Worm (Caenorhabditis elegans) whole organism, dauer: Measurements from ENCODE around the gene Y55F3BL.6.
"Not testable (repeated sequence)": the region's sequence is repeated elsewhere in the genome, so short reads cannot be mapped to it uniquely, and the experiment has no call there.

Experiments
- unc-62 ChIP-seq: sonication (generic microtip); optimal IDR thresholded peaks from 2 replicates; lab custom pipeline; 2017; ENCODE audit warnings: missing biosample characterization, missing genetic modification reagents, missing genetic modification characterization

Gene Y55F3BL.6

DNA sequence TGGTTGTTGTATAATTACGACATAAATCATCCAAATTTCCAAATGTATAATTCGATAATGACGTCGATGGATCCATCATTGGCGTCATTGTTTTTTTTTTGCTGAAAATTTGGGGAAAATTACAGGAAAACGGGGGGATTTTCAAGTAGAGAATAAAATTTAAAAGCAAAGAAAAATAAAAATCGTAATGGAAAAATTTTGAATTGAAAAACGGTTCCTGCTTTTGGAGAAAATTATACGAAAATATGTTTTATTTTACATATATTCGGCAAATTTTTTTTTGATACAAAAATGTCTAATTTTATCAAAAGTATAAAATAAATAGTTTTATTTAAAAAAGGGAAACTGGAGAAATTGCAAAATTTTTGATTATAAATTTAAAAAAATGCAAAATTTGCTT, 18.0 kb upstream of the Y55F3BL.6 start, which contains the start of gene zipt-15:
Gene zipt-15, minus strand, starts transcription at position 101 of the 400 bp plus-strand sequence.
- TF ChIP-seq unc-62 = no peak

- no peak for TF ChIP-seq unc-62
Measured at ce11 chrIV:817879-818278, 11.0 kb upstream of the Y55F3BL.6 start.

DNA sequence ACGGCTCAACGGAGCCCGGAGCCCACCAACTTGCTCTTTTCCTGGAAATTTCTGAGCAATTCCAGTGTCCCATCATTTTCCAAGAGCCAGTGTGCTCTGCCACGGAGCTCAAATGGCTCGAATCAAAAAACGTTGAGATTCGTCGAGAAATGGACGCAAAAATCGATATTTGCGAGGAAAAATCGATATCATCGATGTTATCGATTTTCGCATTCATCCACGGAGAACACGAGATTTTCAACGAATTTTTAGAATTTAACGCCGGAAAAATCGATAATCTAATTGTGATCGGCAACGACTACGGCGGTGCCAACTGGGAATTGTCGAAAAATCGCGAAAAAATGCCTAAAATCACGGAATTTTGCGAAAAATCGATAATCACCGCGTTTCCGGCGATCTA, 1.2 kb downstream of the Y55F3BL.6 start:
- no peak for TF ChIP-seq unc-62

DNA sequence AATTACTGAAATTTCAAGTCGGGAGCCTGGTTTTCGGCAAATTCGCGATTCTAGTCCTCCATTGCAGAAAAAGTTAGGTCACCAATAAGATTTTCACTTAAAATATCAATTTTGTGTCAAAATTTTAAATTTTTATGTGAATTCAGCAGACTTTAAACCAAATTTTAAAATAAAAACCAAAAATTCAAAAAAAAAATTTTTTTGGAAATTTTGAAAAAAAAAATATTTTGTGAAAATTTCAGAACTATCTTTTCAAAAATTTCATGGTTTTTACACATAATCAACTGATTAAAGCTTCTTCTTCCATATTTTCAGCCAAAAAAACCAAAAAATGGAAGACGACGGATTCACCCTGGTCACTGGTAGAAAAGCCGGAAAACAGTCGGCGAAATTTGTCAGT, 2.1 kb downstream of the Y55F3BL.6 start, which contains the start of gene Y55F3BL.4:
Gene Y55F3BL.4, plus strand, starts transcription at position 301 of the 400 bp plus-strand sequence.
- TF ChIP-seq unc-62 = no peak

DNA sequence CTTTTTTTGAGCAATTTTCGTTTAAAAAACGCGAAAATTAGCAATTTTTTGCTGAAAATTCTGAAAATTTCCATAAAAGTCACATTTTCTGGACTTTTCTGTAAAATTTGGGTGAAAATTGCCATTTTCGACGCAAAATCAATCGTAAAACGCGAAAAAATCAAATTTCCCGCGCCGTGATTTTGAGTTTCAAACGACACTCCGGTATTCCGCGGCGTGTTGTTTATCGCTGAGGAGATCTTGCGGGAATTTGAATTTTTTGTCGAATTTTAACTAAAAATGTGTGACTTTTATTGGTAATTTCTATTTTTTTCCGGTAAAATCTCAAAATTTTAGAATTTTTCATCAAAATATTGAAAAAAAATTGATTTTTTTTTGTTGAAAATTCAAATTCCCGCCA, 5.7 kb downstream of the Y55F3BL.6 start:
- no peak for TF ChIP-seq unc-62

DNA sequence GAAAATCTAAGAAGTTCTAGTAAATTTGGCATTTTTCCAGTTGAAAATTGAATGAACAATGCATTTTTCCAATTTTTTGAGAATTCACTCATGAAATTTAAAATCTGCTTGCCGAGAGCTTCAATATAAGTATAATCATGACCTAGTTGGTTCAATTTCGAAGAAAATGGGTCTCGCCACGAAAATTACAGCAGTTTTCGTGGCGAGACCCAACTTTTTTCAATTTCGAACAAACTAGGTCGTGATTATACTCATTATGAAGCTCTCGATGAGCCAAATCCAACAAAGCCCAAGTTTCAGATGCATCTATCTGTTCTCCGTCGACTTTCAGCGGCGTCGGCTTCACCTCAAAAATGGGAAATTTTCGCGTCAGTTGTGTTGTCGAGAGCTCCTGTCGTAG, 6.4 kb downstream of the Y55F3BL.6 start, which contains the start of gene mrpl-46:
Gene mrpl-46, plus strand, starts transcription at position 301 of the 400 bp plus-strand sequence.
- TF ChIP-seq unc-62 = no peak

DNA sequence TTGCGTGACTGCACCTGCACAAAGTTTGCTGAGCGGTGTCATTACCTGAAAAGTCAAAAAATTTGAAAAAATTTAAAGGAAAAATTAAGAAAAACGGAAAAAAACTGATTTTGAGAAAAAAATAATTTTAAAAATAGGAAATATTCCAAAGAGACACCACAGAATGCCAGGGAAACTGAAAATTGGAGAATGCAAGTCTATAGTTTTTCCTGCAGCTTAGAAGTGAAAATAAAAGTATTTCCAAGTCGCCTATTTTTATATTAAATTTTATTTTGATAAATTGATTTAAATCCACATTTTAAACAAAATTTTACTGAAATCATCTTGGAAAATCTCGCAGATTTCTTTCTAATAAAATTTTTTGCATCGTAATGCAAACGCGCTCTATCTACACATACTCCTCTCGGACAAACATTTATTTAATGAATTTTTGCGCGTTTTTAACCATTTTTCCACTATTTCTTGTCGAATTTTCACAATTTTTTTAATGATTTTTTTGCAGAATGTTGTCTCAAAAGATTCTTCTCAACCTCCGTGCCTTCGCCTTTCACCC, 10.3 kb downstream of the Y55F3BL.6 start, which contains the start of the genes F56B3.11 and ech-5:
Gene F56B3.11, minus strand, starts transcription at position 51 of the 553 bp plus-strand sequence.
Gene ech-5, plus strand, starts transcription at position 503 of the 553 bp plus-strand sequence.
- TF ChIP-seq unc-62 = no peak

ce11 chrIV:795383-795872, 11.4 kb downstream of the Y55F3BL.6 start, which contains the start of gene skr-18:
Gene skr-18 (minus strand): TSS chrIV:795433.
- TF ChIP-seq unc-62 = no peak

- TF ChIP-seq unc-62 = no peak
Measured at ce11 chrIV:794275-794674, 12.6 kb downstream of the Y55F3BL.6 start, which contains the start of gene F56B3.4. Gene F56B3.4 (minus strand): TSS chrIV:794275.

DNA sequence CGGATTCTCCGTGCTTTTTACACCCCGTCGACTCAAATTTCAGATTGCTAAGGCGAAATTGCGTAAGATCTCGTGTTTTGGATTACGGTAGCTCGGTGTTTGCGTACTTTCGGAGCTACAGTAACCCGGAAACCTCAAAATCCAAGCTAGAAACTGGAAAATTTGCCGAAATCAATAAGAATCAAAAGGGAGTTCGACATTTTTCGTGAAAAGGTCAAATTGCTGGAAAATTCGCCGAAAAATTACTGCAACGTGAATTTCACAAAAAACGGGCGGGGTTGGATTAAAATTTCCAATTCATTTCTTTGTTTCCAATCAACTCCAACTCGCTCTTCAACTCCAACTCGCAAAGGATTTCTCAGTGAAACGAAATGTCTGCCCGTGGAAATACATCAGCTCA, 19.1 kb downstream of the Y55F3BL.6 start, which contains the start of gene F56B3.6:
Gene F56B3.6, plus strand, starts transcription at position 301 of the 400 bp plus-strand sequence.
- TF ChIP-seq unc-62 = no peak

DNA sequence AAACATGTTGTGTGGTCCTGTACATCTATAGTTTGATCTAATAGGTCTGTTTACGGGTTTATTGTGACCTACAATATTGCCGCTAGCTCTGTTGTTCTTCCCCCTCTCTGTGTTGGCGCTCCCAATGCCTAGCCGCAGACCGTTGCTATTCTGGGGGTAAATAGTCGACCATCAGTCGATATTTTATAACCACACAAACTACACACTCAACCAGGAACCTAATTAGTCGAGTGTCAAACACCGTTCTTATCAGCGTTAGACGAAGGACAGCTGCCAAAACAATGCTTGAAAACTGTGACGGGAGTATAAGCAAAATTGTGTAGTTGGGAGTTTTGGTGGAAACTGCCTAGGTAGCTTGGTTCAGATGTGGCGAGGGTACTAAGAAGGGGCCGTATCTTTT, 24.5 kb downstream of the Y55F3BL.6 start:
- no peak for TF ChIP-seq unc-62

ce11 chrIV:778484-778883, 28.4 kb downstream of the Y55F3BL.6 start, which contains the start of gene ugt-52:
Gene ugt-52 (plus strand): TSS chrIV:778784.
- no peak for TF ChIP-seq unc-62

DNA sequence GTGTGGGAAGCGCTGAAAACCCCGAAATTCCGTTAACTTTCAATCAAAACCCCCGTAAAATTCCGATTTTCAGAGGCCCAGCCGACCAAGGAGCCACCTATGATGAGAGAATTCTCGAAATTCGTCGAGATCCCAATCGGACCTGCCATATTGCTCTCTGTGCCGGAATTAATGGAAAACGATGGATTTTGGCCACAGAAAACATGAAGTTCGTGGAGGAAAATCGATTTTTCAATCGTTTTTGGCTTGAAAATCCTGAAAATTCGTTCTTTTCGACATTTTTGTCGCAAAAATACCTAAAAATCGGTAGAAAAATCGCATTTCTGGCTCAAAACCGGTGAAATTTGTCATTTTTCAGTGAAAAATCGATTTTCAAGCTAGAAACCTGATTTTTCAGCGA, 33.3 kb downstream of the Y55F3BL.6 start:
- no peak for TF ChIP-seq unc-62

ce11 chrIV:772931-773330, 33.9 kb downstream of the Y55F3BL.6 start, which contains the start of gene mrpl-2:
Gene mrpl-2 (plus strand): TSS chrIV:773237.
- TF ChIP-seq unc-62 = no peak

- TF ChIP-seq unc-62 = not testable (repeated sequence)
Measured at ce11 chrIV:771061-771460, 35.8 kb downstream of the Y55F3BL.6 start, which contains the start of gene F56B3.9. Gene F56B3.9 (plus strand): TSS chrIV:771361.

ce11 chrIV:768312-768711, 38.6 kb downstream of the Y55F3BL.6 start, which contains the start of gene F56B3.2:
Gene F56B3.2 (minus strand): TSS chrIV:768584.
- TF ChIP-seq unc-62 = no peak

- TF ChIP-seq unc-62 = no peak
Measured at ce11 chrIV:763377-764063, 43.4 kb downstream of the Y55F3BL.6 start, which contains the start of gene col-103. Gene col-103 (minus strand): TSS chrIV:763678.
